Worm (Caenorhabditis elegans) whole organism, L4/young adult: Measurements from ENCODE around the gene gpd-2.

Experiments used
- W03F9.2 ChIP-seq: fragments of 150-350 bp; optimal IDR thresholded peaks from 2 replicates; lab custom pipeline; 2014; ENCODE audit warnings: missing biosample characterization, missing genetic modification characterization
- dao-5 ChIP-seq: sonication (generic microtip); optimal IDR thresholded peaks from 2 replicates; lab custom pipeline; 2016; ENCODE audit warnings: missing genotype, missing genetic modification characterization, moderate library complexity, missing compliant biosample characterization
- him-1 ChIP-seq: sonication (generic microtip); optimal IDR thresholded peaks from 2 replicates; lab custom pipeline; 2016; ENCODE audit warnings: missing genotype, missing genetic modification reagents, missing genetic modification characterization, missing compliant biosample characterization

The gpd-2 gene

DNA sequence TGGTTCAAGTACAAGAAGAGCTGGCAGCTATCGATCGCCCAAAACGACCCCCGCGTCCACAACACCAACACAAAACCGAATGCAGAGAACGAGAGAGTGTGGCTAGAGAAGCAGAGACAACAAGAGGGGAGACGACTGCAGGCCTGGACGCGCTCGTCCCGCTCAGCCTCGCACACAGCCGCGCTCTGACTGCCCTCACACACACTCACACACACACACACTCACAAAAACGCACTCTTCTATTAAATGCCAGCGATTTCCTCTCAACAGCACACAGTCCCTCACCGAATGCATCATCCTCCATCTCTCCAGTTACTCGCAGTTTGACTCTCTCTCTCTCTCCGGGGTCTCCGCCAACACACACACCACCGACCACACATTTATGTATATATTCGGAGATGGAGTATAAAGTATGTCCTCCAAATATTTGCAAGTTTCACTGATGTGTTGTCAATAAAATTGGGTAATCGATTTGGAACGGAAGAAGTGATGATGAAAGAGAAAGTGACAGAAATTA lies 13.2 kb upstream of the gpd-2 start:
- peak; percentile 94 for TF ChIP-seq him-1 (tag; lab: Kevin White, UChicago)
- peak; percentile 75 for TF ChIP-seq W03F9.2 (tag; lab: Kevin White, UChicago)
- TF ChIP-seq dao-5 (tag; lab: Kevin White, UChicago), result no peak

DNA sequence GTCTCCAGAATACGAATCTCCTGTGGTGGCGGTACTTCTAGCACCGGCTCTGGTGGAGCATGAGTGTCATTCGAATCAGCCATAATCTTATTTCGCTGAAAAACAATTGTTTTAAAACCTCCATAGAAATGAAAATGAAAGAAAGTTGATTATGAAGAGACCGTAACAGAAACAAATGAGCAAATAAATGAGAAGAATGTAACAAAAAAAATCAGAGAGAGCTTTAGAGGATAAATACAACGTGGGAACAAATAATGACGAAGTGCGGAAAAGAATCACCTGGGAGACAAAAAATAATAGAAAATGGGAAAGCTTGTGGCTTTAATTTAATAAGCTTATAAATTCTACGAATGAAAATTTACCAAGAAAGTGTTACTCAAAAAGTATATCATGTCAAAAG lies 12.5 kb upstream of the gpd-2 start, which contains the start of gene spc-1:
Gene spc-1 (minus strand): TSS at position 101 of the 400 bp plus-strand sequence.
- TF ChIP-seq W03F9.2 (tag; lab: Kevin White, UChicago), result no peak
- TF ChIP-seq dao-5 (tag; lab: Kevin White, UChicago), result no peak
- no peak for TF ChIP-seq him-1 (tag; lab: Kevin White, UChicago)

ce11 chrX:3126233-3126632 lies 11.7 kb upstream of the gpd-2 start:
- TF ChIP-seq him-1 (tag; lab: Kevin White, UChicago) (peak; percentile 77), W03F9.2 (tag; lab: Kevin White, UChicago) (no peak), dao-5 (tag; lab: Kevin White, UChicago) (no peak)

DNA sequence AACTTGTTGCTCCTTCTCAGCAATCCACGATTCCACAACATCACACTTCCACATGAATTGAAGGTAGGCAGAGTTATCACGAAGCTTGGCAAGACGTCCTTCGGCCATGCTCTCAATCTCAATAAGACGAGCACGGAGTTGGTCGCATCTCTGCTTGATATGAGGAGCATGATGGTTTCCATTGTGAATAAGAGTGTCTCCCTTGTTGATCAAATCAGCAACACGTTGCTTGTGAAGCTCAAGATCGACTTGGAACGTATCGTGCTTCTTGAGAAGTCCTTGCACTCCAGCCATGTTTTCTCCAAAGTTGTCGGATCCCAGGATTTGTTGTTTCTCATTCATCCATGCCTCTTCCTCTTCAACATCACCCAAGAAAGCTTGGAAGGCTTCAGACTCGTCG lies 5.1 kb upstream of the gpd-2 start:
- no peak for TF ChIP-seq W03F9.2 (tag; lab: Kevin White, UChicago)
- no peak for TF ChIP-seq him-1 (tag; lab: Kevin White, UChicago)
- no peak for TF ChIP-seq dao-5 (tag; lab: Kevin White, UChicago)

DNA sequence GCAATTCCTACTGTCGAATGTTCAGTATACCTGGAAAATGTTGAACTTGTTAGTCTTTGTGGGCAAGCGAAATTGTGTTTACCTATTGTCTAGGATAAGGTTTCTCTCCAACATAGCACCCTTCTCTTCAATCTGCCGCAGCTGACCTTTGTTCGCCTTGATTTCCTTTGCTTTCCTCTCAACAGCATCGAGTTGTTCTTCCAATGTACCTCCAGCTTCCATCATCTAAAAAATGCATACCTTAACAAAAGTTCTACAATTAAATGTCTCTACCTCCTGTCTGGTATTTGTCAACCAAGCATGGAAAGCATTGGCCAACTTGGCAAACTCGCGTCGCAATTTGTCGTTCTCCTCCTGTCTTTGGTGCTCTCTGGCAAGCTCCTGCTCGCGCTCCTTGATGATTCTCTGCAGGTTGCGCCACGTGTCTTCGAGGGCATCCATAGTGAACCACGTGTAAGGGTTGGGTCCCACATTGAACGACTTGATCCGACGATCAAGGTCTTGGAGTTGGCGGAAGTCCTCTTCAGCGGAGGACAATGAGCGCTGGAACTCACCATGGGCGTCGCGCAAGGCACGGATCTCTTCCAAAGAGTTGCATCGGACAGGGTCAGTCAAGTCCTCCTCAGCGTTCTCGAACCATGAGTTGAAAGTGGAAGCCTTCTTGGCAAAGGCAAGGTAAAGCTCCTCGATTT lies 4.3 kb upstream of the gpd-2 start:
- no peak for TF ChIP-seq W03F9.2 (tag; lab: Kevin White, UChicago)
- no peak for TF ChIP-seq him-1 (tag; lab: Kevin White, UChicago)
- no peak for TF ChIP-seq dao-5 (tag; lab: Kevin White, UChicago)

ce11 chrX:3117204-3117603 lies 2.7 kb upstream of the gpd-2 start:
- TF ChIP-seq him-1 (tag; lab: Kevin White, UChicago) (no peak), dao-5 (tag; lab: Kevin White, UChicago) (no peak), W03F9.2 (tag; lab: Kevin White, UChicago) (no peak)

DNA sequence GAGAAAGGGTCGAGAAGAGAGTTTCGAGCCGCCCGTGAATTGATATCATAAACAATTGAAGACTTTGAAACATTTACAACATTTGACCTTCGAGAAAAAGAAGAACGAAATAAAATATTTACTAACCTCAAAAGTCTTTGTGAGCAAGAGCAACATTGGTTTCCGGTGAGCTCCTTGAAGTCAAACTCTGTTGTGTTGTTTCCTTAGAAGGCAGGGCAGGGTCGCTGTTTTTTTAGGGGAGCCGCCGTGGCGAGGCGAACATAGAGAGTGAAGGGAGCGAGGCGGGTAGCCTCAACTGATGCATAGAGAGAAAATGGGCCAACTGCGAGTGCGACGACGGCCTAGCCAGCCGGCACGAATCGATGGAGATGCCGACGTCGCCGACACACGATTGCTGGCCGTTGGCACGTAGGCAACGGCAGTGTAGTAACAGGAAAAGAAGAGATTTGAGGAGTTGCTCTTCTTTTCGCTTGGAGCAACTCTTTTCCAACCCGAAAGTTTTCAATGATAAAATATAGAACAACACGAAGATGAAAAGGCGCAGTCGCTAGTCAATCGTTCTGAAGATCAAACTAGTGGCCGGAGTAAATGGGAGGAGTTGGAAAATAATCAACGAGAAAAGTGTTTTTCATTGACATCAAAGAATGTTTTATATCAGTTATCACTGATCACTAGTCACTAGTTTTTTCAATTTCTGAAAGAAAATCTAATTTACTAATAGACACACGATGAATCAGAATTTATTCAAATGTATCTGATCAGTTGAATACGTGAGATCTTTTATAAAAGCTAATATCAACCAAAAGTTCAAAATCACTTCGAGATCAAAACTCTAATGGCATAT lies 1.8 kb upstream of the gpd-2 start, which contains the start of gene mai-1:
Gene mai-1 (minus strand): TSS at position 557 of the 844 bp plus-strand sequence.
- peak; percentile 85 for TF ChIP-seq him-1 (tag; lab: Kevin White, UChicago)
- TF ChIP-seq W03F9.2 (tag; lab: Kevin White, UChicago), result no peak
- peak; percentile 42 for TF ChIP-seq dao-5 (tag; lab: Kevin White, UChicago)

- TF ChIP-seq W03F9.2 (tag; lab: Kevin White, UChicago) (peak; percentile 26), him-1 (tag; lab: Kevin White, UChicago) (no peak)
These were observed 894 bp upstream of the gpd-2 start for ce11 chrX:3115134-3116032.

DNA sequence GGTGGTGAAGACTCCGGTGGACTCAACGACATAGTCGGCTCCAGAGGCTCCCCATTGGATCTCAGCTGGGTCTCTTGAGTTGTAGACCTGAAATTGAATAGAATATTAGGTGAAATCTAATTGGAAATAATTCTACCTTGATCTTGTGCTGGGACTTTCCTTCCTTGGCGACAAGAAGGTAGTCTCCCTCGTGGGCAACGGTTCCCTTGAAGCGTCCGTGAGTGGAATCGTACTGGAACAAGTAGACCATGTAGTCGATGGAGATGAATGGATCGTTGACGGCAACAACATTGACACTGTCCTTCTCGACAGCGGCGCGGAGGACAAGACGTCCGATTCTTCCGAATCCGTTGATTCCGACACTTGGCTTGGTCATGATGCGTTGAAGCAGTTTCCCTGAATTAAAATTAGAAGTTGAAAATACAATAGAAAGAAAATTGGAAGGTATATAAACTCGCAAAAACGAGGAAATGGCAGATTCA lies 1.5 kb downstream of the gpd-2 start, which contains the start of gene gpd-3:
Gene gpd-3 (minus strand): TSS at position 396 of the 482 bp plus-strand sequence.
- no peak for TF ChIP-seq W03F9.2 (tag; lab: Kevin White, UChicago)
- no peak for TF ChIP-seq dao-5 (tag; lab: Kevin White, UChicago)
- no peak for TF ChIP-seq him-1 (tag; lab: Kevin White, UChicago)

ce11 chrX:3111687-3112086 lies 2.8 kb downstream of the gpd-2 start:
- TF ChIP-seq him-1 (tag; lab: Kevin White, UChicago) (no peak), W03F9.2 (tag; lab: Kevin White, UChicago) (no peak), dao-5 (tag; lab: Kevin White, UChicago) (no peak)

DNA sequence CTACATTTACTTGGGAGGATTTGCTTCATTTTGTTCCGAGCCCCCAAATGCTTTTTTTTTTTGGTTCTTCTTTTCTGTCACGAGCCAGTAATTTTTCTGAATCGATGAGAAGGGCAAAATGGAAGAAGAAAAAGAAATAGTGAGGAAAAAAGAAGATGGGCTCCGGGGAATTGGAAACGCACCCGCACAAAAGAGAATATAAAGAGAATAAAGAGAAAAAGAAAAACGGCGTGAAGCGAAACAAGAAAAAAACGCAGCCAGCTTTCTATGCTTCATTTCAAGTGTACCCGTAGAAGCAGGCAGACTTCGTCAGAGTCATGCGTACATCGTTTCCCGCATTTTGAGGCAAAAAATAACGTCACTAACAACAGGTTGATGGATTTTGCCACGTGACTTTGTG lies 3.4 kb downstream of the gpd-2 start:
- TF ChIP-seq dao-5 (tag; lab: Kevin White, UChicago) (no peak), him-1 (tag; lab: Kevin White, UChicago) (peak; percentile 76)

ce11 chrX:3110576-3110975 lies 3.9 kb downstream of the gpd-2 start, which contains the start of gene gpcp-1:
TSS of gene gpcp-1 (minus strand) at chrX:3110628.
- TF ChIP-seq dao-5 (tag; lab: Kevin White, UChicago) (no peak), W03F9.2 (tag; lab: Kevin White, UChicago) (no peak), him-1 (tag; lab: Kevin White, UChicago) (no peak)
